Worm (Caenorhabditis elegans) whole organism, L4/young adult: ENCODE data around the gene srw-57.

ENCODE experiments used
- dao-5 ChIP-seq: sonication (generic microtip); optimal IDR thresholded peaks from 2 replicates; lab custom pipeline; 2016; ENCODE audit warnings: missing genotype, missing genetic modification characterization, moderate library complexity, missing compliant biosample characterization
- him-1 ChIP-seq: sonication (generic microtip); optimal IDR thresholded peaks from 2 replicates; lab custom pipeline; 2016; ENCODE audit warnings: missing genotype, missing genetic modification reagents, missing genetic modification characterization, missing compliant biosample characterization

ce11 chrV:15970820-15971219 is 16.0 kb upstream of the srw-57 start:
- TF ChIP-seq dao-5 (tag; lab: Kevin White, UChicago) = no peak
- no peak for TF ChIP-seq him-1 (tag; lab: Kevin White, UChicago)
